Worm (Caenorhabditis elegans) whole organism, late embryonic: ENCODE data around the gene gpx-3.

Source experiments
- T23F11.4 ChIP-seq: fragments of 200-800 bp; sonication (Bioruptor generic); optimal IDR thresholded peaks from 2 replicates; lab custom pipeline; 2018; ENCODE audit warnings: mild to moderate bottlenecking, missing genetic modification characterization, missing compliant biosample characterization
- Y22D7AL.16 ChIP-seq: sonication (generic microtip); optimal IDR thresholded peaks from 2 replicates; lab custom pipeline; 2016; ENCODE audit warnings: missing genetic modification characterization, missing compliant biosample characterization
- ahr-1 ChIP-seq: sonication (generic microtip); optimal IDR thresholded peaks from 2 replicates; lab custom pipeline; 2016; ENCODE audit warnings: missing genetic modification characterization, missing compliant biosample characterization
- ceh-2 ChIP-seq: sonication (generic microtip); optimal IDR thresholded peaks from 2 replicates; lab custom pipeline; 2016; ENCODE audit warnings: missing genotype, missing genetic modification characterization, missing compliant biosample characterization
- ceh-22 ChIP-seq: sonication (generic microtip); optimal IDR thresholded peaks from 2 replicates; lab custom pipeline; 2017; ENCODE audit warnings: missing biosample characterization, missing genetic modification characterization
- ceh-24 ChIP-seq: sonication (generic microtip); optimal IDR thresholded peaks from 2 replicates; lab custom pipeline; 2016; ENCODE audit warnings: mild to moderate bottlenecking, missing genetic modification characterization, missing compliant biosample characterization
- ceh-31 ChIP-seq: sonication (generic microtip); optimal IDR thresholded peaks from 2 replicates; lab custom pipeline; 2016; ENCODE audit warnings: missing genetic modification characterization, missing compliant biosample characterization
- ceh-48 ChIP-seq: sonication (generic microtip); optimal IDR thresholded peaks from 2 replicates; lab custom pipeline; 2016; ENCODE audit warnings: missing genetic modification characterization, inconsistent platforms, missing compliant biosample characterization
- ceh-6 ChIP-seq: fragments of 200-800 bp; sonication (Bioruptor generic); optimal IDR thresholded peaks from 2 replicates; lab custom pipeline; 2018; ENCODE audit warnings: mild to moderate bottlenecking, missing genetic modification characterization, missing compliant biosample characterization
- ceh-9 ChIP-seq: sonication (generic microtip); optimal IDR thresholded peaks from 2 replicates; lab custom pipeline; 2016; ENCODE audit warnings: mild to moderate bottlenecking, missing genetic modification characterization, inconsistent platforms, missing compliant biosample characterization
- che-1 ChIP-seq: sonication (generic microtip); optimal IDR thresholded peaks from 2 replicates; lab custom pipeline; 2016; ENCODE audit warnings: mild to moderate bottlenecking, missing genetic modification characterization, missing compliant biosample characterization
- dmd-4 ChIP-seq: sonication (generic microtip); optimal IDR thresholded peaks from 2 replicates; lab custom pipeline; 2016; ENCODE audit warnings: borderline replicate concordance, missing genetic modification characterization, missing compliant biosample characterization
- elt-2 ChIP-seq: sonication (generic microtip); optimal IDR thresholded peaks from 2 replicates; lab custom pipeline; 2016; ENCODE audit warnings: missing genetic modification reagents, missing genetic modification characterization, missing compliant biosample characterization
- elt-4 ChIP-seq: sonication (generic microtip); optimal IDR thresholded peaks from 2 replicates; lab custom pipeline; 2016; ENCODE audit warnings: missing genetic modification characterization, missing compliant biosample characterization
- ets-4 ChIP-seq: sonication (generic microtip); optimal IDR thresholded peaks from 2 replicates; lab custom pipeline; 2016; ENCODE audit warnings: missing genetic modification characterization, missing compliant biosample characterization
- fax-1 ChIP-seq: sonication (generic microtip); optimal IDR thresholded peaks from 2 replicates; lab custom pipeline; 2016; ENCODE audit warnings: missing genotype, missing genetic modification characterization, missing compliant biosample characterization
- fkh-6 ChIP-seq: sonication (generic microtip); optimal IDR thresholded peaks from 2 replicates; lab custom pipeline; 2016; ENCODE audit warnings: missing genetic modification characterization, missing compliant biosample characterization
- gmeb-2 ChIP-seq: sonication (generic microtip); optimal IDR thresholded peaks from 2 replicates; lab custom pipeline; 2016; ENCODE audit warnings: missing genetic modification characterization, inconsistent platforms, missing compliant biosample characterization
- hlh-15 ChIP-seq: sonication (generic microtip); optimal IDR thresholded peaks from 2 replicates; lab custom pipeline; 2016; ENCODE audit warnings: missing genetic modification characterization, missing compliant biosample characterization
- hlh-30 ChIP-seq: sonication (generic microtip); optimal IDR thresholded peaks from 2 replicates; lab custom pipeline; 2017; ENCODE audit warnings: antibody characterized with exemption, missing genetic modification characterization, missing compliant biosample characterization; ENCODE audit not compliant: insufficient read depth
- hlh-6 ChIP-seq: sonication (generic microtip); optimal IDR thresholded peaks from 2 replicates; lab custom pipeline; 2016; ENCODE audit warnings: missing genotype, missing genetic modification characterization, missing compliant biosample characterization
- hlh-8 ChIP-seq: sonication (generic microtip); optimal IDR thresholded peaks from 2 replicates; lab custom pipeline; 2016; ENCODE audit warnings: missing genotype, missing genetic modification characterization, missing compliant biosample characterization
- lim-6 ChIP-seq: sonication (generic microtip); optimal IDR thresholded peaks from 2 replicates; lab custom pipeline; 2016; ENCODE audit warnings: missing genetic modification characterization, missing compliant biosample characterization
- lin-11 ChIP-seq: fragments of 200-800 bp; sonication (Bioruptor generic); optimal IDR thresholded peaks from 2 replicates; lab custom pipeline; 2018; ENCODE audit warnings: mild to moderate bottlenecking, missing genetic modification characterization, missing compliant biosample characterization
- madf-2 ChIP-seq: sonication (generic microtip); optimal IDR thresholded peaks from 2 replicates; lab custom pipeline; 2017; ENCODE audit warnings: missing genetic modification characterization, missing compliant biosample characterization
- nhr-11 ChIP-seq: fragments of 150-350 bp; optimal IDR thresholded peaks from 2 replicates; lab custom pipeline; 2014; ENCODE audit warnings: missing biosample characterization, missing genetic modification characterization
- pha-2 ChIP-seq: sonication (generic microtip); optimal IDR thresholded peaks from 2 replicates; lab custom pipeline; 2017; ENCODE audit warnings: mild to moderate bottlenecking, missing genetic modification characterization, missing compliant biosample characterization
- pros-1 ChIP-seq: fragments of 150-350 bp; optimal IDR thresholded peaks from 2 replicates; lab custom pipeline; 2014; ENCODE audit warnings: missing biosample characterization, missing genetic modification reagents, missing genetic modification characterization
- ref-2 ChIP-seq: sonication (generic microtip); optimal IDR thresholded peaks from 2 replicates; lab custom pipeline; 2016; ENCODE audit warnings: missing genetic modification characterization, missing compliant biosample characterization
- rnt-1 ChIP-seq: sonication (generic microtip); optimal IDR thresholded peaks from 2 replicates; lab custom pipeline; 2016; ENCODE audit warnings: missing genetic modification characterization, missing compliant biosample characterization
- tbx-2 ChIP-seq: sonication (generic microtip); optimal IDR thresholded peaks from 2 replicates; lab custom pipeline; 2016; ENCODE audit warnings: missing genetic modification characterization, missing compliant biosample characterization
- tbx-7 ChIP-seq: sonication (generic microtip); optimal IDR thresholded peaks from 2 replicates; lab custom pipeline; 2016; ENCODE audit warnings: missing genotype, missing genetic modification characterization, missing compliant biosample characterization
- unc-3 ChIP-seq, 2 experiments: fragments of 200-800 bp in 1 of 2; sonication (Bioruptor generic) in 1 of 2; sonication (generic microtip) in 1 of 2; conservative IDR thresholded peaks in 1 of 2; optimal IDR thresholded peaks in 1 of 2; 2 replicates each; pipeline versions ENCODE4 v1.3.6 to Lab custom; 2016 to 2022; ENCODE audit warnings: missing compliant biosample characterization in 2 of 2, missing genetic modification characterization in 2 of 2, missing genetic modification reagents in 1 of 2
- unc-42 ChIP-seq: sonication (generic microtip); optimal IDR thresholded peaks from 2 replicates; lab custom pipeline; 2016; ENCODE audit warnings: missing genotype, missing genetic modification characterization, missing compliant biosample characterization
- unc-55 ChIP-seq: sonication (generic microtip); optimal IDR thresholded peaks from 2 replicates; lab custom pipeline; 2017; ENCODE audit warnings: missing biosample characterization, missing genetic modification reagents, missing genetic modification characterization
- unc-86 ChIP-seq: sonication (generic microtip); optimal IDR thresholded peaks from 2 replicates; lab custom pipeline; 2016; ENCODE audit warnings: missing genetic modification characterization, missing compliant biosample characterization
- ztf-16 ChIP-seq: sonication (generic microtip); optimal IDR thresholded peaks from 2 replicates; lab custom pipeline; 2017; ENCODE audit warnings: missing genetic modification characterization, missing compliant biosample characterization

gpx-3 gene

ce11 chrX:9603180-9603579 lies 15.4 kb downstream of the gpx-3 start:
- no peak for TF ChIP-seq tbx-2 (tag; lab: Kevin White, UChicago)
- TF ChIP-seq ceh-6 (GFP tag; lab: Kevin White, UChicago): no peak
- TF ChIP-seq elt-4: no peak
- TF ChIP-seq pha-2 (tag; lab: Kevin White, UChicago): no peak
- no peak for TF ChIP-seq elt-2 (tag; lab: Kevin White, UChicago)
- no peak for TF ChIP-seq dmd-4 (tag; lab: Kevin White, UChicago)
- TF ChIP-seq Y22D7AL.16: no peak
- TF ChIP-seq hlh-6: no peak
- TF ChIP-seq che-1 (tag; lab: Kevin White, UChicago): no peak
- no peak for TF ChIP-seq gmeb-2 (tag; lab: Kevin White, UChicago)
- no peak for TF ChIP-seq ceh-31 (tag; lab: Kevin White, UChicago)
- TF ChIP-seq, all 69 proteins: peak for 0

ce11 chrX:9608127-9608526 lies 20.4 kb downstream of the gpx-3 start:
- TF ChIP-seq lin-11 (tag; lab: Kevin White, UChicago) (no peak), fkh-6 (tag; lab: Kevin White, UChicago) (no peak), unc-55 (GFP tag; lab: Kevin White, UChicago) (peak; percentile 37)

ce11 chrX:9610040-9610613 lies 22.4 kb downstream of the gpx-3 start, which contains the start of gene C11E4.6:
C11E4.6 (plus strand) TSS chrX:9610563.
- TF ChIP-seq unc-42 (tag; lab: Kevin White, UChicago) (peak; percentile 14), ceh-2 (tag; lab: Kevin White, UChicago) (no peak), hlh-6 (no peak), hlh-15 (tag; lab: Kevin White, UChicago) (no peak)

ce11 chrX:9616919-9617318 lies 29.2 kb downstream of the gpx-3 start, which contains the start of gene C11E4.7:
C11E4.7 (plus strand) TSS chrX:9617219.
- no peak for TF ChIP-seq unc-55 (GFP tag; lab: Kevin White, UChicago)
- TF ChIP-seq tbx-7: no peak
- TF ChIP-seq lim-6 (tag; lab: Kevin White, UChicago): no peak
- no peak for TF ChIP-seq hlh-8 (tag; lab: Kevin White, UChicago)
- TF ChIP-seq hlh-30 (tag; lab: Kevin White, UChicago): no peak
- no peak for TF ChIP-seq ceh-24 (tag; lab: Kevin White, UChicago)
- TF ChIP-seq madf-2: no peak
- TF ChIP-seq ref-2 (tag; lab: Kevin White, UChicago): no peak
- TF ChIP-seq T23F11.4 (GFP tag; lab: Kevin White, UChicago): no peak
- TF ChIP-seq ceh-9: no peak
- no peak for TF ChIP-seq hlh-15 (tag; lab: Kevin White, UChicago)
- no peak for TF ChIP-seq unc-42 (tag; lab: Kevin White, UChicago)
- no peak for TF ChIP-seq rnt-1
- TF ChIP-seq dmd-4 (tag; lab: Kevin White, UChicago): no peak
- TF ChIP-seq ceh-48: no peak
- TF ChIP-seq che-1 (tag; lab: Kevin White, UChicago): no peak
- TF ChIP-seq unc-3 (GFP tag; conservative IDR thresholded peaks at IDR 0.05; lab: Robert Waterston, UW): no peak
- TF ChIP-seq unc-3 (tag; optimal IDR thresholded peaks at IDR 0.05; lab: Kevin White, UChicago): no peak
- TF ChIP-seq Y22D7AL.16: no peak
- TF ChIP-seq, all 69 proteins: peak for 0

ce11 chrX:9620136-9620535 lies 32.4 kb downstream of the gpx-3 start, which contains the start of gene C11E4.8:
C11E4.8 (plus strand) TSS chrX:9620436.
- TF ChIP-seq ahr-1 (tag; lab: Kevin White, UChicago): no peak
- no peak for TF ChIP-seq che-1 (tag; lab: Kevin White, UChicago)
- TF ChIP-seq ets-4 (tag; lab: Kevin White, UChicago): no peak
- no peak for TF ChIP-seq Y22D7AL.16
- TF ChIP-seq unc-86 (tag; lab: Kevin White, UChicago): no peak
- TF ChIP-seq fax-1: no peak
- no peak for TF ChIP-seq ztf-16 (tag; lab: Kevin White, UChicago)
- TF ChIP-seq ceh-22: no peak
- no peak for TF ChIP-seq pros-1
- no peak for TF ChIP-seq hlh-8 (tag; lab: Kevin White, UChicago)
- TF ChIP-seq ref-2 (tag; lab: Kevin White, UChicago): no peak
- no peak for TF ChIP-seq nhr-11
- no peak for TF ChIP-seq hlh-6
